Fruit fly (Drosophila melanogaster): Measurements from ENCODE around the gene Hex-A.

Hex-A gene

dm6 chrX:9554346-9554808 is 31.1 kb upstream of the Hex-A start, which contains the start of gene RpS28b (continued):
- TF ChIP-seq CG9932 (GFP tag; IDR thresholded peaks at IDR 0.05) = peak; percentile 90
- peak; percentile 97 for TF ChIP-seq caup (GFP tag; optimal IDR thresholded peaks at IDR 0.05; ENCODE audit: severe bottlenecking)
- peak; percentile 61 for TF ChIP-seq dmrt11E (tag; optimal IDR thresholded peaks at IDR 0.05)
- TF ChIP-seq CG10565 (GFP tag; optimal IDR thresholded peaks at IDR 0.05) = peak; percentile 77
- peak; percentile 35 for TF ChIP-seq Sin3A (optimal IDR thresholded peaks at IDR 0.05)
- peak; percentile 90 for TF ChIP-seq CG2875 (GFP tag; optimal IDR thresholded peaks at IDR 0.05)
- peak; percentile 44; the same call in 1 of the 2 replicates for TF ChIP-seq esg (GFP tag; conservative IDR thresholded peaks at IDR 0.05)
- TF ChIP-seq CG6791 (GFP tag; IDR thresholded peaks at IDR 0.05; ENCODE audit: partially characterized antibody) = peak; percentile 89
- peak; percentile 66 for TF ChIP-seq jing (GFP tag; optimal IDR thresholded peaks at IDR 0.05)
- TF ChIP-seq CG11723 (GFP tag; optimal IDR thresholded peaks at IDR 0.05) = peak; percentile 87
- peak; percentile 84 for TF ChIP-seq CG15011 (GFP tag; optimal IDR thresholded peaks at IDR 0.05)
- peak; percentile 81 for TF ChIP-seq CG8359 (GFP tag; optimal IDR thresholded peaks at IDR 0.05; ENCODE audit: borderline replicate concordance)
- TF ChIP-seq CG17829 (tag; optimal IDR thresholded peaks at IDR 0.05) = peak; percentile 60
- peak; percentile 78 for TF ChIP-seq CG4282 (GFP tag; optimal IDR thresholded peaks at IDR 0.05)
- TF ChIP-seq Dip2 (GFP tag; IDR thresholded peaks at IDR 0.05) = no peak
- TF ChIP-seq jigr1 (GFP tag; IDR thresholded peaks at IDR 0.05) = no peak
- peak; percentile 84 for TF ChIP-seq Hey (tag; optimal IDR thresholded peaks at IDR 0.05)
- TF ChIP-seq tin (GFP tag; optimal IDR thresholded peaks at IDR 0.05) = peak; percentile 73
- TF ChIP-seq Vsx1 (GFP tag; optimal IDR thresholded peaks at IDR 0.05) = peak; percentile 89
- TF ChIP-seq amos (GFP tag; IDR thresholded peaks at IDR 0.05; ENCODE audit: partially characterized antibody) = peak; percentile 87
- TF ChIP-seq Bteb2 (GFP tag; optimal IDR thresholded peaks at IDR 0.05) = peak; percentile 64
- peak; percentile 92 for TF ChIP-seq CG1024 (GFP tag; IDR thresholded peaks at IDR 0.05)
- TF ChIP-seq Sry-β (GFP tag; optimal IDR thresholded peaks at IDR 0.05) = peak; percentile 89
- TF ChIP-seq vvl (GFP tag; IDR thresholded peaks at IDR 0.05) = peak; percentile 94
- no peak for TF ChIP-seq sc (optimal IDR thresholded peaks at IDR 0.05)
- TF ChIP-seq sc (GFP tag; optimal IDR thresholded peaks at IDR 0.05) = peak; percentile 82
- no peak for TF ChIP-seq stwl (tag; optimal IDR thresholded peaks at IDR 0.05)
- TF ChIP-seq CG4617 (GFP tag; optimal IDR thresholded peaks at IDR 0.05; ENCODE audit: borderline replicate concordance) = peak; percentile 57
- peak; percentile 96 for TF ChIP-seq slbo (GFP tag; IDR thresholded peaks at IDR 0.05)
- TF ChIP-seq CG12236 (GFP tag; optimal IDR thresholded peaks at IDR 0.05) = peak; percentile 75
- TF ChIP-seq CG10366 (GFP tag; IDR thresholded peaks at IDR 0.05) = peak; percentile 92
- peak; percentile 93 for TF ChIP-seq CG4328 (GFP tag; optimal IDR thresholded peaks at IDR 0.05)
- peak; percentile 95 for TF ChIP-seq Rx (GFP tag; IDR thresholded peaks at IDR 0.05)
- peak; percentile 100 for TF ChIP-seq Opbp (GFP tag; IDR thresholded peaks at IDR 0.05; ENCODE audit: partially characterized antibody)
- peak; percentile 94 for TF ChIP-seq ken (GFP tag; IDR thresholded peaks at IDR 0.05)
- peak; percentile 40 for TF ChIP-seq CG13424 (tag; optimal IDR thresholded peaks at IDR 0.05)
- TF ChIP-seq Hmr (GFP tag; optimal IDR thresholded peaks at IDR 0.05) = peak; percentile 95
- TF ChIP-seq CG11456 (GFP tag; IDR thresholded peaks at IDR 0.05) = peak; percentile 99
- TF ChIP-seq CG30431 (GFP tag; optimal IDR thresholded peaks at IDR 0.05) = peak; percentile 89
- peak; percentile 69 for TF ChIP-seq CG9437 (GFP tag; optimal IDR thresholded peaks at IDR 0.05)
- peak; percentile 78 for TF ChIP-seq da (GFP tag; optimal IDR thresholded peaks at IDR 0.05)
- peak; percentile 76 for TF ChIP-seq croc (GFP tag; conservative IDR thresholded peaks at IDR 0.05)
- no peak for TF ChIP-seq CG17568 (GFP tag; optimal IDR thresholded peaks at IDR 0.05)
- peak; percentile 71; the same call in 1 of the 2 replicates for TF ChIP-seq Doc2 (GFP tag; IDR thresholded peaks at IDR 0.05)
- peak; percentile 52; the same call in 1 of the 2 replicates for TF ChIP-seq nerfin-2 (GFP tag; IDR thresholded peaks at IDR 0.05; ENCODE audit: partially characterized antibody)
- peak; percentile 69 for TF ChIP-seq klu (GFP tag; IDR thresholded peaks at IDR 0.05)
- peak; percentile 83 for TF ChIP-seq ewg (GFP tag; optimal IDR thresholded peaks at IDR 0.05)
- peak; percentile 83 for TF ChIP-seq CG17802 (tag; optimal IDR thresholded peaks at IDR 0.05)
- TF ChIP-seq MBD-R2 (GFP tag; IDR thresholded peaks at IDR 0.05) = peak; percentile 47; the same call in 1 of the 2 replicates

Data from whole organism, embryonic.